Fruit fly (Drosophila melanogaster) whole organism, prepupa: ENCODE data around the gene CG14329.

Experiments
- Blimp-1 ChIP-seq: fragments of 200-800 bp; sonication (Bioruptor generic); optimal IDR thresholded peaks from 3 replicates; lab custom pipeline; 2017; ENCODE audit warnings: missing biosample characterization, missing genetic modification characterization, mild to moderate bottlenecking, moderate library complexity, missing genetic modification reagents
- CG10631 ChIP-seq: fragments of 200-800 bp; sonication (Bioruptor generic); optimal IDR thresholded peaks from 2 replicates; lab custom pipeline; 2016; ENCODE audit warnings: missing biosample characterization, missing genetic modification characterization
- CG10669 ChIP-seq: fragments of 200-800 bp; sonication (Bioruptor generic); optimal IDR thresholded peaks from 3 replicates; lab custom pipeline; 2018; ENCODE audit warnings: missing biosample characterization, mild to moderate bottlenecking, missing genetic modification characterization, moderate library complexity
- CG11762 ChIP-seq: fragments of 200-800 bp; sonication (Bioruptor generic); optimal IDR thresholded peaks from 3 replicates; lab custom pipeline; 2016; ENCODE audit warnings: missing biosample characterization, missing genetic modification characterization; ENCODE audit not compliant: insufficient read depth
- CG11902 ChIP-seq: fragments of 200-800 bp; sonication (Bioruptor generic); optimal IDR thresholded peaks from 3 replicates; lab custom pipeline; 2016; ENCODE audit warnings: missing biosample characterization, missing genetic modification characterization
- CG15336 ChIP-seq: fragments of 200-800 bp; sonication (Bioruptor generic); IDR thresholded peaks from 2 replicates; pipeline ENCODE4 v1.3.6; 2022; ENCODE audit warnings: missing biosample characterization, missing genetic modification characterization
- CG1621 ChIP-seq: fragments of 200-800 bp; sonication (Bioruptor generic); optimal IDR thresholded peaks from 3 replicates; lab custom pipeline; 2018; ENCODE audit warnings: missing biosample characterization, mild to moderate bottlenecking, missing genetic modification characterization
- CG16779 ChIP-seq: fragments of 200-800 bp; sonication (Bioruptor generic); optimal IDR thresholded peaks from 3 replicates; lab custom pipeline; 2017; ENCODE audit warnings: missing biosample characterization, mild to moderate bottlenecking, missing genetic modification characterization
- CG3032 ChIP-seq: fragments of 200-800 bp; optimal IDR thresholded peaks from 2 replicates; lab custom pipeline; 2019; ENCODE audit warnings: missing biosample characterization, mild to moderate bottlenecking, missing genetic modification characterization, moderate library complexity
- CG32006 ChIP-seq: fragments of 200-800 bp; sonication (Bioruptor generic); optimal IDR thresholded peaks from 3 replicates; lab custom pipeline; 2017; ENCODE audit warnings: missing biosample characterization, mild to moderate bottlenecking, missing genetic modification characterization
- CG3919 ChIP-seq: fragments of 200-800 bp; sonication (Bioruptor generic); optimal IDR thresholded peaks from 3 replicates; lab custom pipeline; 2016; ENCODE audit warnings: missing biosample characterization, missing genetic modification characterization
- CG6163 ChIP-seq: fragments of 200-800 bp; sonication (Bioruptor generic); IDR thresholded peaks from 3 replicates; pipeline ENCODE4 v1.3.6; 2022; ENCODE audit warnings: missing biosample characterization, missing genetic modification characterization
- CG6276 ChIP-seq: fragments of 200-800 bp; sonication (Bioruptor generic); optimal IDR thresholded peaks from 2 replicates; lab custom pipeline; 2017; ENCODE audit warnings: missing biosample characterization, mild to moderate bottlenecking, missing genetic modification characterization
- CG6792 ChIP-seq: fragments of 200-800 bp; sonication (Bioruptor generic); optimal IDR thresholded peaks from 3 replicates; lab custom pipeline; 2016; ENCODE audit warnings: missing biosample characterization, missing genetic modification characterization
- CG6808 ChIP-seq: fragments of 200-800 bp; sonication (Bioruptor generic); optimal IDR thresholded peaks from 3 replicates; lab custom pipeline; 2017; ENCODE audit warnings: missing biosample characterization, missing genetic modification characterization, mild to moderate bottlenecking, moderate library complexity, missing genetic modification reagents
- CG6854 ChIP-seq: fragments of 200-800 bp; sonication (Bioruptor generic); optimal IDR thresholded peaks from 2 replicates; lab custom pipeline; 2017; ENCODE audit warnings: missing biosample characterization, mild to moderate bottlenecking, missing genetic modification characterization
- CG8119 ChIP-seq: fragments of 200-800 bp; sonication (Bioruptor generic); IDR thresholded peaks from 3 replicates; pipeline ENCODE4 v1.3.6; 2022; ENCODE audit warnings: missing biosample characterization, missing genetic modification characterization
- CG8319 ChIP-seq: fragments of 200-800 bp; sonication (Bioruptor generic); optimal IDR thresholded peaks from 3 replicates; lab custom pipeline; 2016; ENCODE audit warnings: missing biosample characterization, missing genetic modification characterization
- CG9139 ChIP-seq: fragments of 200-800 bp; sonication (Bioruptor generic); optimal IDR thresholded peaks from 3 replicates; lab custom pipeline; 2017; ENCODE audit warnings: missing biosample characterization, mild to moderate bottlenecking, missing genetic modification characterization
- Eip75B ChIP-seq: fragments of 200-800 bp; sonication (Bioruptor generic); optimal IDR thresholded peaks from 3 replicates; lab custom pipeline; 2016; ENCODE audit warnings: missing biosample characterization, missing genetic modification characterization
- Eip78C ChIP-seq: fragments of 200-800 bp; sonication (Bioruptor generic); peaks from one replicate; lab custom pipeline; 2016; ENCODE audit warnings: missing biosample characterization, missing genetic modification characterization
- Eip93F ChIP-seq: fragments of 200-800 bp; sonication (Bioruptor generic); optimal IDR thresholded peaks from 2 replicates; lab custom pipeline; 2016; ENCODE audit warnings: missing biosample characterization, mild to moderate bottlenecking, missing genetic modification characterization
- Ets21C ChIP-seq: fragments of 200-800 bp; sonication (Bioruptor generic); optimal IDR thresholded peaks from 3 replicates; lab custom pipeline; 2016; ENCODE audit warnings: missing biosample characterization, missing genetic modification characterization
- Ets96B ChIP-seq: fragments of 200-800 bp; optimal IDR thresholded peaks from 2 replicates; lab custom pipeline; 2019; ENCODE audit warnings: missing biosample characterization, mild to moderate bottlenecking, missing genetic modification characterization, moderate library complexity
- Gug ChIP-seq: fragments of 200-800 bp; sonication (Bioruptor generic); IDR thresholded peaks from 2 replicates; pipeline ENCODE4 v1.3.6; 2022; ENCODE audit warnings: missing biosample characterization, missing genetic modification characterization
- Hr38 ChIP-seq: sonication (Bioruptor generic); optimal IDR thresholded peaks from 2 replicates; lab custom pipeline; 2016; ENCODE audit warnings: missing biosample characterization, missing genetic modification characterization
- Hr39 ChIP-seq: fragments of 200-800 bp; sonication (Bioruptor generic); optimal IDR thresholded peaks from 2 replicates; lab custom pipeline; 2016; ENCODE audit warnings: missing biosample characterization, missing genetic modification characterization
- Hr4 ChIP-seq: fragments of 200-800 bp; sonication (Bioruptor generic); optimal IDR thresholded peaks from 3 replicates; lab custom pipeline; 2016; ENCODE audit warnings: missing biosample characterization, missing genetic modification characterization
- Lpt ChIP-seq: fragments of 200-800 bp; sonication (Bioruptor generic); optimal IDR thresholded peaks from 3 replicates; lab custom pipeline; 2016; ENCODE audit warnings: missing biosample characterization, missing genetic modification characterization
- Met ChIP-seq: fragments of 200-800 bp; sonication (Bioruptor generic); optimal IDR thresholded peaks from 3 replicates; lab custom pipeline; 2016; ENCODE audit warnings: missing biosample characterization, missing genetic modification characterization
- Smox ChIP-seq: fragments of 200-800 bp; sonication (Bioruptor generic); optimal IDR thresholded peaks from 3 replicates; lab custom pipeline; 2016; ENCODE audit warnings: missing biosample characterization, missing genetic modification characterization
- Sox102F ChIP-seq: fragments of 200-800 bp; sonication (Bioruptor generic); optimal IDR thresholded peaks from 2 replicates; lab custom pipeline; 2016; ENCODE audit warnings: missing biosample characterization, mild to moderate bottlenecking, missing genetic modification characterization
- Sox14 ChIP-seq: fragments of 200-800 bp; sonication (Bioruptor generic); optimal IDR thresholded peaks from 3 replicates; lab custom pipeline; 2016; ENCODE audit warnings: missing biosample characterization, missing genetic modification characterization
- cyc ChIP-seq: fragments of 200-800 bp; sonication (Bioruptor generic); optimal IDR thresholded peaks from 3 replicates; lab custom pipeline; 2016; ENCODE audit warnings: missing biosample characterization, missing genetic modification characterization
- dac ChIP-seq: fragments of 200-800 bp; sonication (Bioruptor generic); optimal IDR thresholded peaks from 2 replicates; lab custom pipeline; 2017; ENCODE audit warnings: missing biosample characterization, mild to moderate bottlenecking, missing genetic modification characterization
- dsx ChIP-seq: fragments of 200-800 bp; optimal IDR thresholded peaks from 3 replicates; lab custom pipeline; 2019; ENCODE audit warnings: missing biosample characterization, mild to moderate bottlenecking, missing genetic modification characterization, moderate library complexity; ENCODE audit not compliant: poor library complexity, severe bottlenecking
- eg ChIP-seq: fragments of 200-800 bp; sonication (Bioruptor generic); IDR thresholded peaks from 3 replicates; pipeline ENCODE4 v1.3.6; 2022; ENCODE audit warnings: missing biosample characterization, missing genetic modification characterization
- esn ChIP-seq: fragments of 200-800 bp; sonication (Bioruptor generic); optimal IDR thresholded peaks from 2 replicates; lab custom pipeline; 2016; ENCODE audit warnings: missing biosample characterization, mild to moderate bottlenecking, missing genetic modification characterization, moderate library complexity
- fd85E ChIP-seq: fragments of 200-800 bp; sonication (Bioruptor generic); optimal IDR thresholded peaks from 3 replicates; lab custom pipeline; 2016; ENCODE audit warnings: missing biosample characterization, missing genetic modification characterization
- fkh ChIP-seq: fragments of 200-800 bp; sonication (Bioruptor generic); optimal IDR thresholded peaks from 3 replicates; lab custom pipeline; 2017; ENCODE audit warnings: missing biosample characterization, mild to moderate bottlenecking, missing genetic modification characterization, moderate library complexity
- lz ChIP-seq: fragments of 200-800 bp; sonication (Bioruptor generic); optimal IDR thresholded peaks from 3 replicates; lab custom pipeline; 2016; ENCODE audit warnings: missing biosample characterization, missing genetic modification characterization
- net ChIP-seq: fragments of 200-800 bp; sonication (Bioruptor generic); optimal IDR thresholded peaks from 3 replicates; lab custom pipeline; 2016; ENCODE audit warnings: missing biosample characterization, missing genetic modification characterization
- pdm3 ChIP-seq: fragments of 200-800 bp; sonication (Bioruptor generic); optimal IDR thresholded peaks from 3 replicates; lab custom pipeline; 2016; ENCODE audit warnings: missing biosample characterization, missing genetic modification characterization
- salr ChIP-seq, 2 experiments: fragments of 200-800 bp; sonication (Bioruptor generic); optimal IDR thresholded peaks; 3 replicates each; lab custom pipeline; 2016 to 2018; ENCODE audit warnings: missing biosample characterization in 2 of 2, missing genetic modification characterization in 2 of 2, mild to moderate bottlenecking in 1 of 2
- spab ChIP-seq: fragments of 200-800 bp; sonication (Bioruptor generic); optimal IDR thresholded peaks from 2 replicates; lab custom pipeline; 2017; ENCODE audit warnings: missing biosample characterization, mild to moderate bottlenecking, missing genetic modification characterization, missing genetic modification reagents
- ss ChIP-seq, 2 experiments: fragments of 200-800 bp; sonication (Bioruptor generic); optimal IDR thresholded peaks; 2 replicates in 1 of 2; 3 replicates in 1 of 2; lab custom pipeline; 2017 to 2018; ENCODE audit warnings: mild to moderate bottlenecking in 2 of 2, missing biosample characterization in 2 of 2, missing genetic modification characterization in 2 of 2, moderate library complexity in 1 of 2
- svp ChIP-seq: fragments of 200-800 bp; sonication (Bioruptor generic); peaks from one replicate; lab custom pipeline; 2016; ENCODE audit warnings: missing biosample characterization, missing genetic modification characterization
- topi ChIP-seq: fragments of 200-800 bp; sonication (Bioruptor generic); optimal IDR thresholded peaks from 3 replicates; lab custom pipeline; 2016; ENCODE audit warnings: missing biosample characterization, missing genetic modification characterization
- vri ChIP-seq: fragments of 200-800 bp; sonication (Bioruptor generic); optimal IDR thresholded peaks from 3 replicates; lab custom pipeline; 2016; ENCODE audit warnings: missing biosample characterization, mild to moderate bottlenecking, missing genetic modification characterization

CG14329 gene

dm6 chr3R:17618699-17619150 lies 9.6 kb downstream of the CG14329 start, which contains the start of the genes CG14324 and CG14326:
CG14324 (minus strand) TSS chr3R:17618799.
CG14326 (plus strand) TSS chr3R:17619100.
- TF ChIP-seq Hr39 = no peak
- no peak for TF ChIP-seq CG8319 (GFP tag; lab: Kevin White, UChicago)
- TF ChIP-seq Ets21C = no peak
- no peak for TF ChIP-seq topi (GFP tag; lab: Kevin White, UChicago)
- no peak for TF ChIP-seq fkh
- TF ChIP-seq Sox102F (GFP tag; lab: Kevin White, UChicago) = no peak
- TF ChIP-seq CG3032 (tag; lab: Kevin White, UChicago) = no peak
- TF ChIP-seq Met (GFP tag; lab: Kevin White, UChicago) = no peak
- no peak for TF ChIP-seq net (GFP tag; lab: Kevin White, UChicago)
- TF ChIP-seq dac = no peak
- no peak for TF ChIP-seq Eip93F (GFP tag; lab: Kevin White, UChicago)
- no peak for TF ChIP-seq Hr38 (GFP tag; lab: Kevin White, UChicago)
- TF ChIP-seq Smox (GFP tag; lab: Kevin White, UChicago) = no peak
- TF ChIP-seq CG3919 (GFP tag; lab: Kevin White, UChicago) = no peak
- no peak for TF ChIP-seq CG11902 (GFP tag; lab: Kevin White, UChicago)
- TF ChIP-seq svp (GFP tag; lab: Kevin White, UChicago) = no peak

DNA sequence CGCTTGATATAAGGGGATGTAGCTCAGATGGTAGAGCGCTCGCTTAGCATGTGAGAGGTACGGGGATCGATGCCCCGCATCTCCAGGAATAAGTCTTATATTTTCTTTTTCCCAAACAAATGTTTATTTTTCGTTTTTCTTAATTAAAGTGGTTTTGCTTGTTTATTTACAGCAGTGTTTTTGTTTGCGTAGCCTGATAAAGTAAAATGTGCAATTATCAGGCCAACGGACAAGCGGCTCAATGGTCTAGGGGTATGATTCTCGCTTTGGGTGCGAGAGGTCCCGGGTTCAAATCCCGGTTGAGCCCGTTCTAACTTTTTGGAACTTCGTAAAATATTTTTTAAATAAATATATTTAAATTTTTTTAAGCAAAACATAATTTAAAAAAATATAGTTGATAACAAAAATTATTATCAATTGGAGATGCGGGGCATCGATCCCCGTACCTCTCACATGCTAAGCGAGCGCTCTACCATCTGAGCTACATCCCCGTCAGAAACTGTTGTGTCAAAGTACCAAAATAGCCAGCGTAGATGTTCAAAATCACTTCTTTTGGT lies 10.6 kb downstream of the CG14329 start:
- TF ChIP-seq spab (GFP tag; lab: Kevin White, UChicago) (peak; percentile 60), CG6808 (GFP tag; lab: Kevin White, UChicago) (peak; percentile 77), Eip75B (peak; percentile 10), Blimp-1 (GFP tag; lab: Kevin White, UChicago) (no peak), Ets96B (tag; lab: Kevin White, UChicago) (peak; percentile 50), CG3032 (tag; lab: Kevin White, UChicago) (peak; percentile 57), Eip78C (GFP tag; lab: Kevin White, UChicago) (peak; percentile 85), CG16779 (peak; percentile 80), cyc (no peak), Hr4 (no peak), CG1621 (peak; percentile 53), Lpt (GFP tag; lab: Kevin White, UChicago) (peak; percentile 16), CG6792 (no peak), lz (GFP tag; lab: Kevin White, UChicago) (no peak), svp (GFP tag; lab: Kevin White, UChicago) (peak; percentile 88), CG11762 (GFP tag; lab: Kevin White, UChicago) (peak; percentile 32), CG6276 (GFP tag; lab: Kevin White, UChicago) (peak; percentile 84), net (GFP tag; lab: Kevin White, UChicago) (peak; percentile 36), Sox14 (GFP tag; lab: Kevin White, UChicago) (no peak), CG6163 (peak; percentile 76), salr (GFP tag; optimal IDR thresholded peaks at IDR 0.05; lab: Kevin White, UChicago) (no peak), dsx (peak; percentile 79), CG10669 (GFP tag; lab: Kevin White, UChicago) (peak; percentile 48), dac (no peak), CG10631 (GFP tag; lab: Kevin White, UChicago) (no peak), topi (GFP tag; lab: Kevin White, UChicago) (peak; percentile 0), fd85E (GFP tag; lab: Kevin White, UChicago) (no peak), vri (peak; percentile 42), CG8119 (GFP tag; lab: Robert Waterston, UW) (peak; percentile 82), CG15336 (GFP tag; lab: Robert Waterston, UW) (peak; percentile 51), fkh (peak; percentile 78), ss (GFP tag; optimal IDR thresholded peaks at IDR 0.05; lab: Kevin White, UChicago) (peak; percentile 86 to 88), CG6854 (peak; percentile 73), pdm3 (GFP tag; lab: Kevin White, UChicago) (peak; percentile 3), CG32006 (GFP tag; lab: Kevin White, UChicago) (peak; percentile 33), esn (GFP tag; lab: Kevin White, UChicago) (peak; percentile 6), eg (GFP tag; lab: Robert Waterston, UW) (peak; percentile 92), Gug (no peak), CG3919 (GFP tag; lab: Kevin White, UChicago) (peak; percentile 38), CG9139 (peak; percentile 88)
